Fruit fly (Drosophila melanogaster) whole organism, prepupa: Measurements from ENCODE around the gene P5CDh2.
A peak's percentile ranks its signal among the peaks of the same experiment; 100 is the strongest.

Source experiments
- Blimp-1 ChIP-seq: fragments of 200-800 bp; sonication (Bioruptor generic); optimal IDR thresholded peaks from 3 replicates; lab custom pipeline; 2017; ENCODE audit warnings: missing biosample characterization, missing genetic modification characterization, mild to moderate bottlenecking, moderate library complexity, missing genetic modification reagents
- CG10669 ChIP-seq: fragments of 200-800 bp; sonication (Bioruptor generic); optimal IDR thresholded peaks from 3 replicates; lab custom pipeline; 2018; ENCODE audit warnings: missing biosample characterization, mild to moderate bottlenecking, missing genetic modification characterization, moderate library complexity
- CG11294 ChIP-seq: fragments of 200-800 bp; sonication (Bioruptor generic); IDR thresholded peaks from 2 replicates; pipeline ENCODE4 v1.3.6; 2022; ENCODE audit warnings: missing biosample characterization, missing genetic modification characterization
- CG11762 ChIP-seq: fragments of 200-800 bp; sonication (Bioruptor generic); optimal IDR thresholded peaks from 3 replicates; lab custom pipeline; 2016; ENCODE audit warnings: missing biosample characterization, missing genetic modification characterization; ENCODE audit not compliant: insufficient read depth
- CG11902 ChIP-seq: fragments of 200-800 bp; sonication (Bioruptor generic); optimal IDR thresholded peaks from 3 replicates; lab custom pipeline; 2016; ENCODE audit warnings: missing biosample characterization, missing genetic modification characterization
- CG15336 ChIP-seq: fragments of 200-800 bp; sonication (Bioruptor generic); IDR thresholded peaks from 2 replicates; pipeline ENCODE4 v1.3.6; 2022; ENCODE audit warnings: missing biosample characterization, missing genetic modification characterization
- CG1621 ChIP-seq: fragments of 200-800 bp; sonication (Bioruptor generic); optimal IDR thresholded peaks from 3 replicates; lab custom pipeline; 2018; ENCODE audit warnings: missing biosample characterization, mild to moderate bottlenecking, missing genetic modification characterization
- CG16779 ChIP-seq: fragments of 200-800 bp; sonication (Bioruptor generic); optimal IDR thresholded peaks from 3 replicates; lab custom pipeline; 2017; ENCODE audit warnings: missing biosample characterization, mild to moderate bottlenecking, missing genetic modification characterization
- CG32006 ChIP-seq: fragments of 200-800 bp; sonication (Bioruptor generic); optimal IDR thresholded peaks from 3 replicates; lab custom pipeline; 2017; ENCODE audit warnings: missing biosample characterization, mild to moderate bottlenecking, missing genetic modification characterization
- CG34406 ChIP-seq: fragments of 200-800 bp; sonication (Bioruptor generic); optimal IDR thresholded peaks from 3 replicates; lab custom pipeline; 2016; ENCODE audit warnings: missing biosample characterization, missing genetic modification characterization
- CG3919 ChIP-seq: fragments of 200-800 bp; sonication (Bioruptor generic); optimal IDR thresholded peaks from 3 replicates; lab custom pipeline; 2016; ENCODE audit warnings: missing biosample characterization, missing genetic modification characterization
- CG4318 ChIP-seq: fragments of 200-800 bp; sonication (Bioruptor generic); optimal IDR thresholded peaks from 3 replicates; lab custom pipeline; 2017; ENCODE audit warnings: missing biosample characterization, mild to moderate bottlenecking, missing genetic modification characterization
- CG6163 ChIP-seq: fragments of 200-800 bp; sonication (Bioruptor generic); IDR thresholded peaks from 3 replicates; pipeline ENCODE4 v1.3.6; 2022; ENCODE audit warnings: missing biosample characterization, missing genetic modification characterization
- CG6792 ChIP-seq: fragments of 200-800 bp; sonication (Bioruptor generic); optimal IDR thresholded peaks from 3 replicates; lab custom pipeline; 2016; ENCODE audit warnings: missing biosample characterization, missing genetic modification characterization
- CG7368 ChIP-seq: fragments of 200-800 bp; sonication (Bioruptor generic); optimal IDR thresholded peaks from 3 replicates; lab custom pipeline; 2016; ENCODE audit warnings: missing biosample characterization, missing genetic modification characterization
- CG8319 ChIP-seq: fragments of 200-800 bp; sonication (Bioruptor generic); optimal IDR thresholded peaks from 3 replicates; lab custom pipeline; 2016; ENCODE audit warnings: missing biosample characterization, missing genetic modification characterization
- CG8632 ChIP-seq: fragments of 200-800 bp; sonication (Bioruptor generic); optimal IDR thresholded peaks from 3 replicates; lab custom pipeline; 2016; ENCODE audit warnings: missing biosample characterization, missing genetic modification characterization
- Eip75B ChIP-seq: fragments of 200-800 bp; sonication (Bioruptor generic); optimal IDR thresholded peaks from 3 replicates; lab custom pipeline; 2016; ENCODE audit warnings: missing biosample characterization, missing genetic modification characterization
- Eip78C ChIP-seq: fragments of 200-800 bp; sonication (Bioruptor generic); peaks from one replicate; lab custom pipeline; 2016; ENCODE audit warnings: missing biosample characterization, missing genetic modification characterization
- Eip93F ChIP-seq: fragments of 200-800 bp; sonication (Bioruptor generic); optimal IDR thresholded peaks from 2 replicates; lab custom pipeline; 2016; ENCODE audit warnings: missing biosample characterization, mild to moderate bottlenecking, missing genetic modification characterization
- Ets21C ChIP-seq: fragments of 200-800 bp; sonication (Bioruptor generic); optimal IDR thresholded peaks from 3 replicates; lab custom pipeline; 2016; ENCODE audit warnings: missing biosample characterization, missing genetic modification characterization
- Gug ChIP-seq: fragments of 200-800 bp; sonication (Bioruptor generic); IDR thresholded peaks from 2 replicates; pipeline ENCODE4 v1.3.6; 2022; ENCODE audit warnings: missing biosample characterization, missing genetic modification characterization
- Hr38 ChIP-seq: sonication (Bioruptor generic); optimal IDR thresholded peaks from 2 replicates; lab custom pipeline; 2016; ENCODE audit warnings: missing biosample characterization, missing genetic modification characterization
- Hr39 ChIP-seq: fragments of 200-800 bp; sonication (Bioruptor generic); optimal IDR thresholded peaks from 2 replicates; lab custom pipeline; 2016; ENCODE audit warnings: missing biosample characterization, missing genetic modification characterization
- Hr4 ChIP-seq: fragments of 200-800 bp; sonication (Bioruptor generic); optimal IDR thresholded peaks from 3 replicates; lab custom pipeline; 2016; ENCODE audit warnings: missing biosample characterization, missing genetic modification characterization
- Met ChIP-seq: fragments of 200-800 bp; sonication (Bioruptor generic); optimal IDR thresholded peaks from 3 replicates; lab custom pipeline; 2016; ENCODE audit warnings: missing biosample characterization, missing genetic modification characterization
- OdsH ChIP-seq: fragments of 200-800 bp; sonication (Bioruptor generic); optimal IDR thresholded peaks from 3 replicates; lab custom pipeline; 2016; ENCODE audit warnings: missing biosample characterization, missing genetic modification characterization
- Smox ChIP-seq: fragments of 200-800 bp; sonication (Bioruptor generic); optimal IDR thresholded peaks from 3 replicates; lab custom pipeline; 2016; ENCODE audit warnings: missing biosample characterization, missing genetic modification characterization
- Sox102F ChIP-seq: fragments of 200-800 bp; sonication (Bioruptor generic); optimal IDR thresholded peaks from 2 replicates; lab custom pipeline; 2016; ENCODE audit warnings: missing biosample characterization, mild to moderate bottlenecking, missing genetic modification characterization
- Sox14 ChIP-seq: fragments of 200-800 bp; sonication (Bioruptor generic); optimal IDR thresholded peaks from 3 replicates; lab custom pipeline; 2016; ENCODE audit warnings: missing biosample characterization, missing genetic modification characterization
- Sox15 ChIP-seq: fragments of 200-800 bp; sonication (Bioruptor generic); optimal IDR thresholded peaks from 3 replicates; lab custom pipeline; 2016; ENCODE audit warnings: missing biosample characterization, missing genetic modification characterization
- achi ChIP-seq: fragments of 200-800 bp; sonication (Bioruptor generic); optimal IDR thresholded peaks from 3 replicates; lab custom pipeline; 2016; ENCODE audit warnings: missing biosample characterization, missing genetic modification characterization
- acj6 ChIP-seq: fragments of 200-800 bp; sonication (Bioruptor generic); optimal IDR thresholded peaks from 3 replicates; lab custom pipeline; 2016; ENCODE audit warnings: missing biosample characterization, missing genetic modification characterization
- dac ChIP-seq: fragments of 200-800 bp; sonication (Bioruptor generic); optimal IDR thresholded peaks from 2 replicates; lab custom pipeline; 2017; ENCODE audit warnings: missing biosample characterization, mild to moderate bottlenecking, missing genetic modification characterization
- fd59A ChIP-seq: fragments of 200-800 bp; sonication (Bioruptor generic); optimal IDR thresholded peaks from 2 replicates; lab custom pipeline; 2017; ENCODE audit warnings: missing biosample characterization, mild to moderate bottlenecking, missing genetic modification characterization, missing genetic modification reagents
- fd85E ChIP-seq: fragments of 200-800 bp; sonication (Bioruptor generic); optimal IDR thresholded peaks from 3 replicates; lab custom pipeline; 2016; ENCODE audit warnings: missing biosample characterization, missing genetic modification characterization
- fkh ChIP-seq: fragments of 200-800 bp; sonication (Bioruptor generic); optimal IDR thresholded peaks from 3 replicates; lab custom pipeline; 2017; ENCODE audit warnings: missing biosample characterization, mild to moderate bottlenecking, missing genetic modification characterization, moderate library complexity
- lz ChIP-seq: fragments of 200-800 bp; sonication (Bioruptor generic); optimal IDR thresholded peaks from 3 replicates; lab custom pipeline; 2016; ENCODE audit warnings: missing biosample characterization, missing genetic modification characterization
- net ChIP-seq: fragments of 200-800 bp; sonication (Bioruptor generic); optimal IDR thresholded peaks from 3 replicates; lab custom pipeline; 2016; ENCODE audit warnings: missing biosample characterization, missing genetic modification characterization
- pdm3 ChIP-seq: fragments of 200-800 bp; sonication (Bioruptor generic); optimal IDR thresholded peaks from 3 replicates; lab custom pipeline; 2016; ENCODE audit warnings: missing biosample characterization, missing genetic modification characterization
- salr ChIP-seq, 2 experiments: fragments of 200-800 bp; sonication (Bioruptor generic); optimal IDR thresholded peaks; 3 replicates each; lab custom pipeline; 2016 to 2018; ENCODE audit warnings: missing biosample characterization in 2 of 2, missing genetic modification characterization in 2 of 2, mild to moderate bottlenecking in 1 of 2
- spab ChIP-seq: fragments of 200-800 bp; sonication (Bioruptor generic); optimal IDR thresholded peaks from 2 replicates; lab custom pipeline; 2017; ENCODE audit warnings: missing biosample characterization, mild to moderate bottlenecking, missing genetic modification characterization, missing genetic modification reagents
- ss ChIP-seq, 2 experiments: fragments of 200-800 bp; sonication (Bioruptor generic); optimal IDR thresholded peaks; 2 replicates in 1 of 2; 3 replicates in 1 of 2; lab custom pipeline; 2017 to 2018; ENCODE audit warnings: mild to moderate bottlenecking in 2 of 2, missing biosample characterization in 2 of 2, missing genetic modification characterization in 2 of 2, moderate library complexity in 1 of 2
- svp ChIP-seq: fragments of 200-800 bp; sonication (Bioruptor generic); peaks from one replicate; lab custom pipeline; 2016; ENCODE audit warnings: missing biosample characterization, missing genetic modification characterization
- topi ChIP-seq: fragments of 200-800 bp; sonication (Bioruptor generic); optimal IDR thresholded peaks from 3 replicates; lab custom pipeline; 2016; ENCODE audit warnings: missing biosample characterization, missing genetic modification characterization
- vri ChIP-seq: fragments of 200-800 bp; sonication (Bioruptor generic); optimal IDR thresholded peaks from 3 replicates; lab custom pipeline; 2016; ENCODE audit warnings: missing biosample characterization, mild to moderate bottlenecking, missing genetic modification characterization

P5CDh2 gene

DNA sequence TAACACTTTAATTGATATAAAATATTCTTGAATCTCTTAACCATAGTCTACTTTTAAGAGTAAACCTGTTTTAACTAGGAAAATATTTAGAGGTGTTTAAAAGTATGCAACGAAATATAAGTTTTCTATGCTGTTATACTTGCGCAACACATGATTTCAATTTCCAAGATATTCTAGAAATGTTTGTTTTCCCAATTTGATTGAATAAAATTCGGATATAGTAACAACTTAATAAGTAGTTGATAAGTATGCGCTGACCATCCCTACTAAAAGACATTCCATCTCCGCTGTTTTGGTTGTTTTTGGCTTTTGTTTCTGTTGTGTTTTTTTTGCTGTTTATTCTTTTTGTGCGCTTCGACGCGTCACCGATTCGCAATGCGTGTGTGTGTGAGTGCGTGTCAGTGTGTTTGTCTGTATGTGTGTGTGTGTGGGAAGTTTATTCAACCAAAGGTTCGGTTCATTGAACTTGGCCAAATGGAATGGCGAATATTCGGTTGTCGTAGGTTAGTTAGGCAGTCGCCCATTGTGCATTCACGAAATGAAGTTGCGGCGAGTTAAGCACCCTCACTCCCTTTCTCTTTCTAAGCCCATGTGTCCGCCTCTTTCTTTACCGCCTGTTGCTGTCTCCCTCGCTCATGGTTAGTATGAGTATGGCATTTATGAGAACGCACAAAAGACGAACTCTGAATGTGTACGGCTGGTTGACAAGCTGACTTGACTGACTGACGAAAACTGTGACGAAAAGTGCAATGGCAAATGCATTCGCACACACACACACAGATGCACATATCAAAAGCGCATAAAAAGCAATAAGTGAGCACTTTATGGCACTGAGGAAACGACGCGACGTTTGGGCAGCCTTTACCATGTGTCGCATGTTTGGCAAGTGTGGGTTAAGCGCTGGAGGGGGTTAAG is 18.5 kb downstream of the P5CDh2 start (continued):
- TF ChIP-seq Gug (GFP tag; lab: Robert Waterston, UW) (no peak), CG15336 (no peak), dac (GFP tag; lab: Kevin White, UChicago) (no peak), CG7368 (GFP tag; lab: Kevin White, UChicago) (peak; percentile 8), fd85E (GFP tag; lab: Kevin White, UChicago) (no peak), vri (GFP tag; lab: Kevin White, UChicago) (peak; percentile 15), CG11902 (GFP tag; lab: Kevin White, UChicago) (peak; percentile 12), CG11294 (no peak), Sox15 (GFP tag; lab: Kevin White, UChicago) (no peak), Eip78C (GFP tag; lab: Kevin White, UChicago) (peak; percentile 68), Eip75B (no peak), CG10669 (GFP tag; lab: Kevin White, UChicago) (peak; percentile 41), CG8319 (peak; percentile 33), Hr38 (GFP tag; lab: Kevin White, UChicago) (no peak), spab (GFP tag; lab: Kevin White, UChicago) (no peak), CG3919 (peak; percentile 20), topi (GFP tag; lab: Kevin White, UChicago) (peak; percentile 55)

DNA sequence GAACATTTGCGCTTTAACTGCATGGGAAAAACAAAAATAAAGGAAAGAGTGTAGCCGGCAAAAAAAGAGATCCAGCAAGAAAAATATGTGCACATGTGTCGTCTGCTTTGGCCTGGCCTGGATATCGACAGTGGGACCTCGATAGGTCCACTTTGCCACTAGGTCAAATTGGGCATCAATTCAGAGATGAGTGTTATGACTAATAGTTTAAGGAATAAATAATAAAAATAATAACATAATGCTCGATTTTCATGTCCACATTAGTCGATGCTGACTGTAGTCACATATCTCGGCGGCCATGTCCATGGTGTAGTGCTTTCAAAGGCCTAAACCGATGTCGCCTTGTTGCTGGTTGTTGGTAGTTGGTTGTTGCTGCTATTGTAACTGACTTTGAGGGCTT is 19.8 kb downstream of the P5CDh2 start:
- TF ChIP-seq CG15336 (peak; percentile 98), Eip93F (GFP tag; lab: Kevin White, UChicago) (peak; percentile 80), Sox15 (GFP tag; lab: Kevin White, UChicago) (peak; percentile 81), Blimp-1 (GFP tag; lab: Kevin White, UChicago) (peak; percentile 63), acj6 (GFP tag; lab: Kevin White, UChicago) (peak; percentile 96), CG4318 (GFP tag; lab: Kevin White, UChicago) (peak; percentile 91), lz (peak; percentile 90), Smox (GFP tag; lab: Kevin White, UChicago) (peak; percentile 87), CG32006 (peak; percentile 96), achi (GFP tag; lab: Kevin White, UChicago) (peak; percentile 95), fd85E (GFP tag; lab: Kevin White, UChicago) (peak; percentile 76), Hr38 (GFP tag; lab: Kevin White, UChicago) (peak; percentile 6), Sox102F (GFP tag; lab: Kevin White, UChicago) (peak; percentile 90), topi (GFP tag; lab: Kevin White, UChicago) (peak; percentile 88), pdm3 (GFP tag; lab: Kevin White, UChicago) (peak; percentile 94), CG10669 (GFP tag; lab: Kevin White, UChicago) (peak; percentile 92), Eip78C (GFP tag; lab: Kevin White, UChicago) (peak; percentile 98), CG6163 (GFP tag; lab: Robert Waterston, UW) (peak; percentile 98), salr (GFP tag; optimal IDR thresholded peaks at IDR 0.05; lab: Kevin White, UChicago) (peak; percentile 93), Hr4 (peak; percentile 94), net (peak; percentile 92), CG34406 (GFP tag; lab: Kevin White, UChicago) (peak; percentile 87), OdsH (GFP tag; lab: Kevin White, UChicago) (peak; percentile 95), Sox14 (GFP tag; lab: Kevin White, UChicago) (peak; percentile 95), spab (GFP tag; lab: Kevin White, UChicago) (peak; percentile 95), CG1621 (tag; lab: Kevin White, UChicago) (peak; percentile 96), Ets21C (GFP tag; lab: Kevin White, UChicago) (peak; percentile 80), dac (GFP tag; lab: Kevin White, UChicago) (peak; percentile 90), Hr39 (peak; percentile 87), CG6792 (peak; percentile 93), fd59A (GFP tag; lab: Kevin White, UChicago) (peak; percentile 94), CG8632 (GFP tag; lab: Kevin White, UChicago) (peak; percentile 84), Met (GFP tag; lab: Kevin White, UChicago) (peak; percentile 90), svp (GFP tag; lab: Kevin White, UChicago) (peak; percentile 94), fkh (GFP tag; lab: Kevin White, UChicago) (no peak), CG3919 (peak; percentile 97), CG8319 (peak; percentile 82), ss (GFP tag; optimal IDR thresholded peaks at IDR 0.05; lab: Kevin White, UChicago) (peak; percentile 95 to 97), CG11294 (peak; percentile 91), CG11762 (peak; percentile 90), CG16779 (peak; percentile 90), CG11902 (GFP tag; lab: Kevin White, UChicago) (peak; percentile 81)
